Worm (Caenorhabditis elegans): Measurements from ENCODE around the gene taf-11.3.

ce11 chrIII:10527446-10527845, 22.4 kb upstream of the taf-11.3 start:
- no peak for TF ChIP-seq mep-1 (tag; optimal IDR thresholded peaks at IDR 0.05)
- no peak for TF ChIP-seq lin-13 (tag; optimal IDR thresholded peaks at IDR 0.05)
- no peak for TF ChIP-seq pha-4 (tag; optimal IDR thresholded peaks at IDR 0.05)
- TF ChIP-seq nhr-237 (tag; optimal IDR thresholded peaks at IDR 0.05), result no peak

All from whole organism, mixed stage, embryonic.